Fruit fly (Drosophila melanogaster): ENCODE measurements around the gene t.
A peak's percentile ranks its signal among the peaks of the same experiment; 100 is the strongest.

Gene t

dm6 chrX:9193604-9194003 is 29.5 kb downstream of the t start, which contains the start of gene CG12106 (continued):
- TF ChIP-seq gcm2 (GFP tag; optimal IDR thresholded peaks at IDR 0.05) = no peak
- peak; percentile 43 for TF ChIP-seq PHDP (tag; optimal IDR thresholded peaks at IDR 0.05)
- peak; percentile 62 for TF ChIP-seq CG18599 (GFP tag; optimal IDR thresholded peaks at IDR 0.05)
- TF ChIP-seq CG4617 (GFP tag; optimal IDR thresholded peaks at IDR 0.05; ENCODE audit: borderline replicate concordance) = peak; percentile 23
- no peak for TF ChIP-seq stwl (tag; optimal IDR thresholded peaks at IDR 0.05)
- TF ChIP-seq CG7839 (tag; optimal IDR thresholded peaks at IDR 0.05) = peak; percentile 62
- TF ChIP-seq Myb (GFP tag; optimal IDR thresholded peaks at IDR 0.05) = peak; percentile 44
- TF ChIP-seq CG1233 (GFP tag; optimal IDR thresholded peaks at IDR 0.05) = no peak
- no peak for TF ChIP-seq stc (GFP tag; IDR thresholded peaks at IDR 0.05)
- TF ChIP-seq NC2β (GFP tag; optimal IDR thresholded peaks at IDR 0.05) = peak; percentile 30
- TF ChIP-seq sna (GFP tag; IDR thresholded peaks at IDR 0.05; ENCODE audit: partially characterized antibody) = no peak
- peak; percentile 19 for TF ChIP-seq chn (GFP tag; optimal IDR thresholded peaks at IDR 0.05)
- no peak for TF ChIP-seq CG11247 (GFP tag; IDR thresholded peaks at IDR 0.05)
- TF ChIP-seq CG3838 (GFP tag; optimal IDR thresholded peaks at IDR 0.05) = no peak
- no peak for TF ChIP-seq zfh1 (GFP tag; IDR thresholded peaks at IDR 0.05)
- TF ChIP-seq cato (GFP tag; optimal IDR thresholded peaks at IDR 0.05; ENCODE audit: borderline replicate concordance) = no peak
- TF ChIP-seq grn (GFP tag; optimal IDR thresholded peaks at IDR 0.05) = no peak
- no peak for TF ChIP-seq Adf1 (GFP tag; IDR thresholded peaks at IDR 0.05)
- TF ChIP-seq Optix (GFP tag; IDR thresholded peaks at IDR 0.05) = no peak
- peak; percentile 99 for TF ChIP-seq CG17186 (GFP tag; optimal IDR thresholded peaks at IDR 0.05)
- TF ChIP-seq her (GFP tag; optimal IDR thresholded peaks at IDR 0.05) = no peak
- peak; percentile 14 for TF ChIP-seq Hsf (GFP tag; optimal IDR thresholded peaks at IDR 0.05)
- no peak for TF ChIP-seq CG11398 (GFP tag; optimal IDR thresholded peaks at IDR 0.05)
- no peak for TF ChIP-seq CG6175 (GFP tag; IDR thresholded peaks at IDR 0.05)
- no peak for TF ChIP-seq salm (tag; optimal IDR thresholded peaks at IDR 0.05)
- TF ChIP-seq CG18476 (GFP tag; optimal IDR thresholded peaks at IDR 0.05) = peak; percentile 23
- TF ChIP-seq mam (GFP tag; optimal IDR thresholded peaks at IDR 0.05) = peak; percentile 59
- TF ChIP-seq CG7372 (GFP tag; IDR thresholded peaks at IDR 0.05) = peak; percentile 53; the same call in 1 of the 2 replicates
- no peak for TF ChIP-seq aop (GFP tag; IDR thresholded peaks at IDR 0.05)
- peak; percentile 55 for TF ChIP-seq Fer1 (GFP tag; optimal IDR thresholded peaks at IDR 0.05)
- no peak for TF ChIP-seq CG7745 (tag; optimal IDR thresholded peaks at IDR 0.05)
- no peak for TF ChIP-seq CG34224 (GFP tag; IDR thresholded peaks at IDR 0.05; ENCODE audit: partially characterized antibody)
- TF ChIP-seq CG10462 (GFP tag; optimal IDR thresholded peaks at IDR 0.05) = no peak
- peak; percentile 57; the same call in 1 of the 2 replicates for TF ChIP-seq esg (GFP tag; conservative IDR thresholded peaks at IDR 0.05)
- peak; percentile 26 for TF ChIP-seq az2 (GFP tag; optimal IDR thresholded peaks at IDR 0.05)
- TF ChIP-seq TFAM (GFP tag; optimal IDR thresholded peaks at IDR 0.05) = no peak
- TF ChIP-seq sr (GFP tag; IDR thresholded peaks at IDR 0.05) = no peak
- no peak for TF ChIP-seq CG13775 (GFP tag; optimal IDR thresholded peaks at IDR 0.05)
- no peak for TF ChIP-seq ara (GFP tag; IDR thresholded peaks at IDR 0.05)
- no peak for TF ChIP-seq CG13287 (GFP tag; IDR thresholded peaks at IDR 0.05; ENCODE audit: partially characterized antibody)
- no peak for TF ChIP-seq Nf-YB (GFP tag; optimal IDR thresholded peaks at IDR 0.05)
- peak; percentile 49 for TF ChIP-seq CG17829 (tag; optimal IDR thresholded peaks at IDR 0.05)
- no peak for TF ChIP-seq Max (GFP tag; optimal IDR thresholded peaks at IDR 0.05)
- no peak for TF ChIP-seq luna (GFP tag; optimal IDR thresholded peaks at IDR 0.05)
- peak; percentile 69 for TF ChIP-seq Rfx (GFP tag; IDR thresholded peaks at IDR 0.05)
- no peak for TF ChIP-seq Atf3 (GFP tag; optimal IDR thresholded peaks at IDR 0.05)
- peak; percentile 25 for TF ChIP-seq CG34376 (GFP tag; optimal IDR thresholded peaks at IDR 0.05)
- no peak for TF ChIP-seq jigr1 (GFP tag; IDR thresholded peaks at IDR 0.05)
- TF ChIP-seq da (GFP tag; optimal IDR thresholded peaks at IDR 0.05) = no peak
- TF ChIP-seq Six4 (GFP tag; optimal IDR thresholded peaks at IDR 0.05) = no peak
- TF ChIP-seq Bteb2 (GFP tag; optimal IDR thresholded peaks at IDR 0.05) = no peak
- peak; percentile 18 for TF ChIP-seq tin (GFP tag; optimal IDR thresholded peaks at IDR 0.05)

Measured in whole organism, embryonic.